Worm (Caenorhabditis elegans) whole organism, L4 larva: ENCODE measurements around the gene afmd-1.

Experiments used
- ctbp-1 ChIP-seq: fragments of 200-800 bp; sonication (Bioruptor generic); IDR thresholded peaks from 2 replicates; pipeline ENCODE4 v1.3.6; 2022; ENCODE audit warnings: missing genetic modification reagents, missing genetic modification characterization, missing compliant biosample characterization
- fos-1 ChIP-seq: fragments of 150-350 bp; optimal IDR thresholded peaks from 2 replicates; lab custom pipeline; 2014; ENCODE audit warnings: missing biosample characterization, missing genetic modification characterization
- mdt-29 ChIP-seq: fragments of 200-800 bp; sonication (Bioruptor generic); IDR thresholded peaks from 2 replicates; pipeline ENCODE4 v1.3.6; 2022; ENCODE audit warnings: missing genetic modification reagents, missing genetic modification characterization, missing compliant biosample characterization
- nhr-48 ChIP-seq: sonication (generic microtip); optimal IDR thresholded peaks from 2 replicates; lab custom pipeline; 2016; ENCODE audit warnings: mild to moderate bottlenecking, missing genetic modification characterization, missing compliant biosample characterization
- ztf-11 ChIP-seq: fragments of 150-350 bp; optimal IDR thresholded peaks from 2 replicates; lab custom pipeline; 2014; ENCODE audit warnings: missing biosample characterization, missing genetic modification characterization

DNA sequence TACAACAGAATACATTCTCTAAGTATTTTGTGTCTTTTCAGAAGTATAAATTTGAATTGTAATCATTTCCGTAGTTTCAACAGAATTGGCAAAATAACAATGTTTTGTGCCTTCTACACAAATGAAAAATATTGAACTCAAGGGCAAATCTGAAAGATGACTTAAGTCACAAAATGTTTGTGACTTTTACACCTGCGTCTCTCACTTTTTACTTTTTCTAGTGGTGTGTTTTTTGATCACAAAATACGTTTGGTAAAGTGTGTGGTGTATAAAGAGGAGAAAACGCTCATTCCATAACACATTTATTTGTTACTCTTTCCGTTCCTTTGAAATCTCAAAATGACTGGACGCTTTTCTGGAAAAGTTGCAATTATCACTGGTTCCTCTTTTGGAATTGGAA is 16.6 kb downstream of the afmd-1 start, which contains the start of gene C06E4.3:
- TF ChIP-seq nhr-48 (tag; lab: Kevin White, UChicago), result no peak
- TF ChIP-seq ztf-11, result no peak
- no peak for TF ChIP-seq mdt-29 (GFP tag; lab: Robert Waterston, UW)
- TF ChIP-seq fos-1, result no peak
- no peak for TF ChIP-seq ctbp-1 (GFP tag; lab: Robert Waterston, UW)
